Worm (Caenorhabditis elegans) whole organism, late embryonic: ENCODE results near the gene oac-22.

Source experiments
- Y22D7AL.16 ChIP-seq: sonication (generic microtip); optimal IDR thresholded peaks from 2 replicates; lab custom pipeline; 2016; ENCODE audit warnings: missing genetic modification characterization, missing compliant biosample characterization
- ceh-30 ChIP-seq: fragments of 150-350 bp; optimal IDR thresholded peaks from 2 replicates; lab custom pipeline; 2014; ENCODE audit warnings: missing biosample characterization, missing genetic modification characterization
- ceh-48 ChIP-seq: sonication (generic microtip); optimal IDR thresholded peaks from 2 replicates; lab custom pipeline; 2016; ENCODE audit warnings: missing genetic modification characterization, inconsistent platforms, missing compliant biosample characterization
- dve-1 ChIP-seq: sonication (generic microtip); optimal IDR thresholded peaks from 2 replicates; lab custom pipeline; 2017; ENCODE audit warnings: antibody characterized with exemption, mild to moderate bottlenecking, missing genetic modification characterization, missing compliant biosample characterization
- hlh-30 ChIP-seq: sonication (generic microtip); optimal IDR thresholded peaks from 2 replicates; lab custom pipeline; 2017; ENCODE audit warnings: antibody characterized with exemption, missing genetic modification characterization, missing compliant biosample characterization; ENCODE audit not compliant: insufficient read depth
- lin-11 ChIP-seq: fragments of 200-800 bp; sonication (Bioruptor generic); optimal IDR thresholded peaks from 2 replicates; lab custom pipeline; 2018; ENCODE audit warnings: mild to moderate bottlenecking, missing genetic modification characterization, missing compliant biosample characterization
- madf-2 ChIP-seq: sonication (generic microtip); optimal IDR thresholded peaks from 2 replicates; lab custom pipeline; 2017; ENCODE audit warnings: missing genetic modification characterization, missing compliant biosample characterization
- nhr-11 ChIP-seq: fragments of 150-350 bp; optimal IDR thresholded peaks from 2 replicates; lab custom pipeline; 2014; ENCODE audit warnings: missing biosample characterization, missing genetic modification characterization
- pros-1 ChIP-seq: fragments of 150-350 bp; optimal IDR thresholded peaks from 2 replicates; lab custom pipeline; 2014; ENCODE audit warnings: missing biosample characterization, missing genetic modification reagents, missing genetic modification characterization
- sox-4 ChIP-seq: sonication (generic microtip); optimal IDR thresholded peaks from 2 replicates; lab custom pipeline; 2017; ENCODE audit warnings: mild to moderate bottlenecking, missing genetic modification characterization, inconsistent platforms, missing compliant biosample characterization
- ztf-16 ChIP-seq: sonication (generic microtip); optimal IDR thresholded peaks from 2 replicates; lab custom pipeline; 2017; ENCODE audit warnings: missing genetic modification characterization, missing compliant biosample characterization

ce11 chrIV:3857999-3858552, 27.4 kb upstream of the oac-22 start:
- TF ChIP-seq dve-1 (tag; lab: Kevin White, UChicago) (no peak), madf-2 (tag; lab: Kevin White, UChicago) (no peak), sox-4 (no peak), ztf-16 (no peak), Y22D7AL.16 (no peak), nhr-11 (no peak), ceh-30 (no peak), pros-1 (tag; lab: Kevin White, UChicago) (no peak), lin-11 (tag; lab: Kevin White, UChicago) (no peak), hlh-30 (tag; lab: Kevin White, UChicago) (no peak), ceh-48 (tag; lab: Kevin White, UChicago) (no peak)
